Fruit fly (Drosophila melanogaster) whole organism: ENCODE measurements around the gene CG7142.

Experiments used
- CG8478 ChIP-seq: fragments of >200 bp; optimal IDR thresholded peaks from 2 replicates; lab custom pipeline; 2018; ENCODE audit warnings: inconsistent platforms
- Dll ChIP-seq: fragments of >200 bp; optimal IDR thresholded peaks from 2 replicates; lab custom pipeline; 2017
- EcR ChIP-seq, 2 experiments: fragments of >200 bp; optimal IDR thresholded peaks; 2 replicates each; lab custom pipeline; 2017; ENCODE audit warnings: missing biosample characterization in 2 of 2, missing genetic modification characterization in 2 of 2, missing genetic modification reagents in 2 of 2
- usp ChIP-seq: fragments of >200 bp; optimal IDR thresholded peaks from 2 replicates; lab custom pipeline; 2017; ENCODE audit warnings: missing biosample characterization, missing genetic modification characterization, mixed read lengths

DNA sequence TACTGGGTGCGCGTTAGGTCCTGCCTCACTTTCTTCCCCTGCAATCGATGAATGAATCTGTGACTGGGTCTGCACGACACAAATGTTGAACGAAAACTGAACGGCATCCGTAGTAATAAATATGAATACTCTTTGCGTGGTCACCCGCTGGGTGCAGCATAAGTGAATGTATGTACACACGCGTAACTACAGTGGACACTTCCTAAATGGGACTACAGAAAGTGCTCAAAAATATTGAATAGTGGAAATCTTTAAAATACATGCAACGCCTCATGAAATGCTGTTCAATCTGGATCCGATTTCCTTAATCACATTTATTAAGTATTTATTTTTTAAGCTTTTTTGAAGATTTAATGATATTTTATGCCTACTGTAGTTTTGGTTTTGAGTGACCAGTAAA lies 49.5 kb upstream of the CG7142 start, which contains the start of gene naz:
- TF ChIP-seq usp = no peak
- TF ChIP-seq Dll = no peak
- no peak for TF ChIP-seq CG8478 (lab: Kevin White, UChicago)
- TF ChIP-seq EcR (GFP tag; optimal IDR thresholded peaks at IDR 0.05; lab: Kevin White, UChicago) = no peak
